Fruit fly (Drosophila melanogaster) whole organism, embryonic: ENCODE measurements around the gene CG17300.

Experiments used
- Awh ChIP-seq: fragments of 200-800 bp; sonication (Bioruptor generic); IDR thresholded peaks from 2 replicates; pipeline ENCODE4, ENCODE4 v1.3.6; 2022; ENCODE audit warnings: missing biosample characterization, missing genetic modification characterization
- CG10321 ChIP-seq: fragments of 200-800 bp; sonication (Bioruptor generic); IDR thresholded peaks from 2 replicates; pipeline ENCODE4 v1.3.6; 2022; ENCODE audit warnings: missing biosample characterization, missing genetic modification characterization
- CG10565 ChIP-seq: fragments of 200-800 bp; sonication (Bioruptor generic); optimal IDR thresholded peaks from 3 replicates; lab custom pipeline; 2016; ENCODE audit warnings: missing biosample characterization, mild to moderate bottlenecking, missing genetic modification characterization
- CG12769 ChIP-seq: fragments of 200-800 bp; sonication (Bioruptor generic); optimal IDR thresholded peaks from 2 replicates; lab custom pipeline; 2019; ENCODE audit warnings: missing biosample characterization, mild to moderate bottlenecking, missing genetic modification characterization, moderate library complexity
- CG13894 ChIP-seq: fragments of 200-800 bp; sonication (Bioruptor generic); optimal IDR thresholded peaks from 3 replicates; lab custom pipeline; 2018; ENCODE audit warnings: missing biosample characterization, mild to moderate bottlenecking, missing genetic modification characterization, moderate library complexity
- CG15479 ChIP-seq: fragments of 200-800 bp; sonication (Bioruptor generic); optimal IDR thresholded peaks from 3 replicates; lab custom pipeline; 2019; ENCODE audit warnings: missing biosample characterization, mild to moderate bottlenecking, missing genetic modification characterization, moderate library complexity
- CG1647 ChIP-seq: fragments of 200-800 bp; sonication (Bioruptor generic); optimal IDR thresholded peaks from 3 replicates; lab custom pipeline; 2016; ENCODE audit warnings: missing biosample characterization, missing genetic modification characterization
- CG18476 ChIP-seq: fragments of 200-800 bp; sonication (Bioruptor generic); optimal IDR thresholded peaks from 2 replicates; lab custom pipeline; 2016; ENCODE audit warnings: missing biosample characterization, mild to moderate bottlenecking, missing genetic modification characterization
- CG18599 ChIP-seq: fragments of 200-800 bp; sonication (Bioruptor generic); optimal IDR thresholded peaks from 3 replicates; lab custom pipeline; 2017; ENCODE audit warnings: missing biosample characterization, missing genetic modification characterization, mild to moderate bottlenecking, moderate library complexity, missing genetic modification reagents
- CG2199 ChIP-seq: fragments of 200-800 bp; sonication (Bioruptor generic); IDR thresholded peaks from 3 replicates; pipeline ENCODE4 v1.3.6; 2022; ENCODE audit warnings: missing biosample characterization, missing genetic modification characterization
- CG2875 ChIP-seq: fragments of 200-800 bp; sonication (Bioruptor generic); optimal IDR thresholded peaks from 2 replicates; lab custom pipeline; 2017; ENCODE audit warnings: missing biosample characterization, mild to moderate bottlenecking, missing genetic modification characterization, missing genetic modification reagents
- CG30431 ChIP-seq: fragments of 200-800 bp; sonication (Bioruptor generic); optimal IDR thresholded peaks from 2 replicates; lab custom pipeline; 2017; ENCODE audit warnings: missing biosample characterization, missing genetic modification characterization
- CG3847 ChIP-seq: fragments of 200-800 bp; sonication (Bioruptor generic); IDR thresholded peaks from 2 replicates; pipeline ENCODE4 v1.3.6; 2022; ENCODE audit warnings: missing biosample characterization, missing genetic modification characterization
- CG5953 ChIP-seq: fragments of 200-800 bp; sonication (Bioruptor generic); IDR thresholded peaks from 2 replicates; pipeline ENCODE4 v1.3.6; 2022; ENCODE audit warnings: missing biosample characterization, missing genetic modification characterization
- CG7839 ChIP-seq: fragments of 200-800 bp; sonication (Bioruptor generic); optimal IDR thresholded peaks from 3 replicates; lab custom pipeline; 2018; ENCODE audit warnings: missing biosample characterization, mild to moderate bottlenecking, missing genetic modification characterization, moderate library complexity
- CG8359 ChIP-seq: fragments of 200-800 bp; sonication (Bioruptor generic); optimal IDR thresholded peaks from 2 replicates; lab custom pipeline; 2017; ENCODE audit warnings: missing biosample characterization, mild to moderate bottlenecking, missing genetic modification characterization, borderline replicate concordance
- CG9932 ChIP-seq: fragments of 200-800 bp; sonication (Bioruptor generic); IDR thresholded peaks from 2 replicates; pipeline ENCODE4 v1.3.6; 2022; ENCODE audit warnings: missing biosample characterization, missing genetic modification characterization
- Deaf1 ChIP-seq: fragments of 200-800 bp; optimal IDR thresholded peaks from 3 replicates; lab custom pipeline; 2019; ENCODE audit warnings: missing biosample characterization, mild to moderate bottlenecking, missing genetic modification characterization, moderate library complexity
- Doc3 ChIP-seq: fragments of 200-800 bp; sonication (Bioruptor generic); IDR thresholded peaks from 3 replicates; pipeline ENCODE4 v1.3.6; 2022; ENCODE audit warnings: missing biosample characterization, missing genetic modification characterization; ENCODE audit not compliant: partially characterized antibody
- Eip74EF ChIP-seq, 2 experiments: fragments of 200-800 bp in 1 of 2; fragments of >200 bp in 1 of 2; sonication (Bioruptor generic) in 1 of 2; optimal IDR thresholded peaks; 2 replicates each; lab custom pipeline; 2017 to 2019; ENCODE audit warnings: missing biosample characterization in 2 of 2, missing genetic modification characterization in 2 of 2, mild to moderate bottlenecking in 1 of 2, moderate library complexity in 1 of 2
- Gug ChIP-seq: fragments of 200-800 bp; sonication (Bioruptor generic); IDR thresholded peaks from 4 replicates; pipeline ENCODE4 v1.3.6; 2022; ENCODE audit warnings: missing biosample characterization, missing genetic modification characterization
- Hr3 ChIP-seq: fragments of 200-800 bp; sonication (Bioruptor generic); optimal IDR thresholded peaks from 3 replicates; lab custom pipeline; 2016; ENCODE audit warnings: missing biosample characterization, missing genetic modification characterization
- MBD-R2 ChIP-seq: fragments of 200-800 bp; sonication (Bioruptor generic); IDR thresholded peaks from 2 replicates; pipeline ENCODE4 v1.3.6; 2022; ENCODE audit warnings: missing biosample characterization, missing genetic modification characterization
- Mes4 ChIP-seq: fragments of 200-800 bp; sonication (Bioruptor generic); optimal IDR thresholded peaks from 2 replicates; lab custom pipeline; 2016; ENCODE audit warnings: missing biosample characterization, missing genetic modification characterization
- Mrtf ChIP-seq: fragments of 200-800 bp; sonication (Bioruptor generic); IDR thresholded peaks from 3 replicates; pipeline ENCODE4 v1.3.6; 2022; ENCODE audit warnings: missing biosample characterization, missing genetic modification characterization
- Rx ChIP-seq: fragments of 200-800 bp; sonication (Bioruptor generic); IDR thresholded peaks from 2 replicates; pipeline ENCODE4 v1.3.6; 2022; ENCODE audit warnings: missing biosample characterization, missing genetic modification characterization
- Spps ChIP-seq: fragments of 200-800 bp; sonication (Bioruptor generic); optimal IDR thresholded peaks from 2 replicates; lab custom pipeline; 2018; ENCODE audit warnings: missing biosample characterization, mild to moderate bottlenecking, missing genetic modification characterization
- Ssrp ChIP-seq: fragments of 200-800 bp; sonication (Bioruptor generic); optimal IDR thresholded peaks from 2 replicates; lab custom pipeline; 2018; ENCODE audit warnings: missing biosample characterization, mild to moderate bottlenecking, missing genetic modification characterization, moderate library complexity
- Xrp1 ChIP-seq: fragments of 200-800 bp; sonication (Bioruptor generic); IDR thresholded peaks from 2 replicates; pipeline ENCODE4 v1.3.6; 2022; ENCODE audit warnings: missing biosample characterization, missing genetic modification characterization
- chm ChIP-seq: fragments of 200-800 bp; sonication (Bioruptor generic); IDR thresholded peaks from 2 replicates; pipeline ENCODE4 v1.3.6; 2022; ENCODE audit warnings: missing biosample characterization, missing genetic modification characterization
- chn ChIP-seq: fragments of 200-800 bp; sonication (Bioruptor generic); optimal IDR thresholded peaks from 2 replicates; lab custom pipeline; 2016; ENCODE audit warnings: missing biosample characterization, missing genetic modification characterization
- crc ChIP-seq: fragments of 200-800 bp; sonication (Bioruptor generic); optimal IDR thresholded peaks from 2 replicates; lab custom pipeline; 2016; ENCODE audit warnings: missing biosample characterization, missing genetic modification characterization
- grau ChIP-seq: fragments of 200-800 bp; optimal IDR thresholded peaks from 3 replicates; lab custom pipeline; 2019; ENCODE audit warnings: missing biosample characterization, mild to moderate bottlenecking, missing genetic modification characterization, moderate library complexity
- grn ChIP-seq: fragments of 200-800 bp; sonication (Bioruptor generic); optimal IDR thresholded peaks from 3 replicates; lab custom pipeline; 2017; ENCODE audit warnings: missing biosample characterization, missing genetic modification characterization
- jumu ChIP-seq: fragments of 200-800 bp; sonication (Bioruptor generic); optimal IDR thresholded peaks from 3 replicates; lab custom pipeline; 2016; ENCODE audit warnings: missing biosample characterization, missing genetic modification characterization
- lola ChIP-seq, 3 experiments: fragments of >200 bp in 2 of 3; fragments of 200-800 bp in 1 of 3; sonication (Bioruptor generic) in 1 of 3; optimal IDR thresholded peaks; 2 replicates each; lab custom pipeline; 2017 to 2019; ENCODE audit warnings: missing biosample characterization in 3 of 3, missing genetic modification characterization in 3 of 3, mild to moderate bottlenecking in 1 of 3, moderate library complexity in 1 of 3
- oc ChIP-seq: fragments of 200-800 bp; sonication (Bioruptor generic); optimal IDR thresholded peaks from 2 replicates; lab custom pipeline; 2018; ENCODE audit warnings: missing biosample characterization, mild to moderate bottlenecking, missing genetic modification characterization, moderate library complexity
- sens ChIP-seq: fragments of 200-800 bp; sonication (Bioruptor generic); peaks from one replicate; lab custom pipeline; 2016; ENCODE audit warnings: missing biosample characterization, missing genetic modification characterization
- sob ChIP-seq: fragments of 200-800 bp; sonication (Bioruptor generic); IDR thresholded peaks from 2 replicates; pipeline ENCODE4 v1.3.6; 2022; ENCODE audit warnings: missing biosample characterization, missing genetic modification characterization
- tap ChIP-seq: fragments of 200-800 bp; optimal IDR thresholded peaks from 3 replicates; lab custom pipeline; 2019; ENCODE audit warnings: missing biosample characterization, mild to moderate bottlenecking, missing genetic modification characterization, moderate library complexity
- twi ChIP-seq: fragments of 200-800 bp; optimal IDR thresholded peaks from 2 replicates; lab custom pipeline; 2019; ENCODE audit warnings: missing biosample characterization, mild to moderate bottlenecking, missing genetic modification characterization, moderate library complexity
- vnd ChIP-seq: fragments of 200-800 bp; sonication (Bioruptor generic); IDR thresholded peaks from 3 replicates; pipeline ENCODE4 v1.3.6; 2022; ENCODE audit warnings: missing biosample characterization, missing genetic modification characterization; ENCODE audit not compliant: partially characterized antibody
- vvl ChIP-seq: fragments of 200-800 bp; sonication (Bioruptor generic); IDR thresholded peaks from 2 replicates; pipeline ENCODE4 v1.3.6; 2022; ENCODE audit warnings: missing biosample characterization, missing genetic modification characterization

The CG17300 gene

DNA sequence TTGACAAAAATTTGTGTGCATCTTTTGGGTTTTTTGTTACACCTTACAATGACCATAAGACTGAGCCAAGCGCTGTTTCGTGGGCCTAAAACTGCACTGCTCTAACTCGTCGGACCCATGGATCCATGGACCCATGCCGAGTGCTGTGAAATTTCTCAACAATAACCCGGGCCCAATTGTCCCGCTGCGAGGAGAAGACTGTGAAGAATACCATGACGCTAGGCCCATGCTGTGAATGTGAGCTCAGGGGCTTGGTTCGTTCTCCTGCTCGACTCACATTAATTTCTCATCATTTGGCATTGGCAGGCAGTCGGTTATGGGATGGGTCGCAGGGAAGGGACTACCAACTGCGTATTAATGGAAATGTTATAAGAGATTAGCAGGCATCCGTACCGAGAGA lies 33.1 kb upstream of the CG17300 start (continued):
- TF ChIP-seq CG18476 (GFP tag; lab: Kevin White, UChicago) = no peak
- TF ChIP-seq CG2875 = no peak
- TF ChIP-seq twi (tag; lab: Kevin White, UChicago) = peak; percentile 82
- no peak for TF ChIP-seq crc (GFP tag; lab: Kevin White, UChicago)
- no peak for TF ChIP-seq grau
- no peak for TF ChIP-seq Mes4 (GFP tag; lab: Kevin White, UChicago)
- TF ChIP-seq Ssrp = no peak
- no peak for TF ChIP-seq CG15479 (GFP tag; lab: Kevin White, UChicago)
- no peak for TF ChIP-seq Eip74EF (GFP tag; optimal IDR thresholded peaks at IDR 0.05; lab: Kevin White, UChicago)
- TF ChIP-seq CG9932 (GFP tag; lab: Robert Waterston, UW) = no peak
- no peak for TF ChIP-seq CG30431 (GFP tag; lab: Kevin White, UChicago)
- peak; percentile 0 for TF ChIP-seq oc (tag; lab: Kevin White, UChicago)
- no peak for TF ChIP-seq CG7839 (tag; lab: Kevin White, UChicago)
- no peak for TF ChIP-seq lola (GFP tag; optimal IDR thresholded peaks at IDR 0.05; lab: Kevin White, UChicago)
- TF ChIP-seq Gug = no peak
- TF ChIP-seq vnd (GFP tag; lab: Robert Waterston, UW) = no peak
- no peak for TF ChIP-seq MBD-R2 (GFP tag; lab: Robert Waterston, UW)

DNA sequence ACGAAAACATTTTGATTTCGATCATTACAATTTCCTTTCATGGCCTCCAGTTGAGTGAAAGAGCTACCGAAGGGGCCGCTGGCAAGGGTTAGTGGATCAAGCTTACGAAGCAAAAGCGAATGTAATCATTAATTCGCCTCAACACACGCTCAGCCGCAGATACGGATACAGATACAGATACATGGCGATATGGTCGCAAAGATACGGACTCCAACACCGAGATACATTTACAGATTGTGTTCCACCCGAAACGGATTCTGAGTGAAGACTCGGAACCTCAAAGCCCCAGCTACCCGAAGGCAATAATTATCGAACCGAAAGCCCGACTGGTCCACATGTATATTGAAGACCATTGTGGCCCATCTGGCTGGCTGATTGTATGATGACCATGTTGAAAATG lies 31.9 kb upstream of the CG17300 start:
- no peak for TF ChIP-seq chn (GFP tag; lab: Kevin White, UChicago)
- peak; percentile 30 for TF ChIP-seq Deaf1
- TF ChIP-seq Awh (GFP tag; lab: Robert Waterston, UW) = peak; percentile 34; the same call in 1 of the 2 replicates
- no peak for TF ChIP-seq CG10321 (GFP tag; lab: Robert Waterston, UW)
- no peak for TF ChIP-seq CG3847 (GFP tag; lab: Robert Waterston, UW)
- no peak for TF ChIP-seq vvl
- no peak for TF ChIP-seq Doc3 (GFP tag; lab: Robert Waterston, UW)
- no peak for TF ChIP-seq CG18599 (GFP tag; lab: Kevin White, UChicago)
- peak; percentile 25 for TF ChIP-seq CG13894 (tag; lab: Kevin White, UChicago)
- TF ChIP-seq grn (GFP tag; lab: Kevin White, UChicago) = peak; percentile 64
- no peak for TF ChIP-seq CG18476 (GFP tag; lab: Kevin White, UChicago)
- no peak for TF ChIP-seq CG10565 (GFP tag; lab: Kevin White, UChicago)
- no peak for TF ChIP-seq Hr3 (GFP tag; lab: Kevin White, UChicago)
- TF ChIP-seq CG12769 (tag; lab: Kevin White, UChicago) = no peak

DNA sequence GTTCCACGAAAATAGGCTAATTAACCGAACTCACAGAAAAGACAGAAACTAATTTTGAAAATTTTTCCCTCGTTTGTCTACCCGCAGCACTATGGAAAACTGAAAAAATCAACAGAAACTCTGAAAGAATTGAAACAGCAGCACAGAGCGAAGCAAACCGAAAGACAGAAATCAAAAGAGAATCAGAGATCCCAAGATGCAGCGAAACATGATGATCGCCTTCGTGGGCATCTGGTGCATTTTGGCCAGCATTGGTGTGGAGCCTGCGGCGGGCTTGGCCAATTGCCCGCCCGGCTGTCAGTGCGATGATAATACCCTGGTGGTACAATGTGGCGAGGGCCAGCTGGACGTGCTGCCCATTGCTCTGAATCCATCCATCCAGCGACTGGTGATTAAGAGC lies 28.0 kb upstream of the CG17300 start:
- TF ChIP-seq CG2199 (GFP tag; lab: Robert Waterston, UW) = peak; percentile 83; the same call in 2 of the 3 replicates
- peak; percentile 53; the same call in 1 of the 2 replicates for TF ChIP-seq chm (GFP tag; lab: Robert Waterston, UW)
- 0 out of 2 replicates have a peak, but pooled peaks have one; percentile 18 for TF ChIP-seq sob (GFP tag; lab: Robert Waterston, UW)
- TF ChIP-seq Mrtf = 0 out of 3 replicates have a peak, but pooled peaks have one; percentile 7
- TF ChIP-seq tap (tag; lab: Kevin White, UChicago) = no peak
- peak; percentile 34; the same call in 1 of the 2 replicates for TF ChIP-seq Rx (GFP tag; lab: Robert Waterston, UW)
- no peak for TF ChIP-seq Spps (tag; lab: Kevin White, UChicago)
- peak; percentile 73 for TF ChIP-seq sens (GFP tag; lab: Kevin White, UChicago)
- TF ChIP-seq jumu = no peak
- TF ChIP-seq Xrp1 (GFP tag; lab: Robert Waterston, UW) = peak; percentile 6; the same call in 1 of the 2 replicates
- TF ChIP-seq CG5953 = no peak
- no peak for TF ChIP-seq CG1647
- TF ChIP-seq Eip74EF (GFP tag; optimal IDR thresholded peaks at IDR 0.05; lab: Kevin White, UChicago) = no peak
- no peak for TF ChIP-seq CG8359 (GFP tag; lab: Kevin White, UChicago)
